Worm (Caenorhabditis elegans): ENCODE results near the gene T25F10.1.
A peak's percentile ranks its signal among the peaks of the same experiment; 100 is the strongest.

T25F10.1 gene

DNA sequence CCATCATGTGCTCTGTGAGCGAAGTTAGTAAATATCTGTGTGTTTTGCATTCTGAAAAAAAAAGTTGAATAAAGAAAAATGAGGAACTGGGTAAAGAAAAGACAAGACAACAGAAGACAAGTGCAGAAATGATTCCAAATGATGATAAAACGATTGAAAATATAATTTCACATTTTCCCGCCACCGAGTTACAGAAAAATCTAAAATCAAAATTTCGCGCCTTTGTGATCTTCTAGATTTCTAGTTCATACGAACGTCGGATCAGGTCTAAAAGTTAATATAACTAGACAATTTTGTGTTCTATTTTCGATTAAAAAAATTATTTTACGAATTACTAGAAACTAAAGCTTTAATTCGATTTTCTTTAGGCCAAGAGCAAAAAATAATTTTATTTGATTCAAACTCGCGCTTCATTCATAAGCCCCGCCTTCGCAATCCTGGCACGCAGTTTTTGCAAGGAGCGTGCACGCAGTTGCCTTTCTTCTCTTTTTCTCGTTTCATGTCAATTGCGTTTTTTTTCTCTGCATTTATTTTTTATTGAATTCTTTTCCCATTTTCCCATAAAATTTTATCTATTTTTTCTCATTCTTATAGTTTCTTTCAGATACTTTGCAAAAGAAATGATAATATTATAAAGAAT is 16.7 kb downstream of the T25F10.1 start, which contains the start of the genes spn-4 and spe-39 (continued):
- TF ChIP-seq lsl-1 (GFP tag; optimal IDR thresholded peaks at IDR 0.05) (peak; percentile 77), ceh-27 (GFP tag; optimal IDR thresholded peaks at IDR 0.05) (peak; percentile 28), K12H6.12 (tag; optimal IDR thresholded peaks at IDR 0.05) (no peak), lin-26 (GFP tag; IDR thresholded peaks at IDR 0.05) (no peak), Y53F4B.3 (GFP tag; IDR thresholded peaks at IDR 0.05) (no peak), akir-1 (GFP tag; optimal IDR thresholded peaks at IDR 0.05) (no peak), attf-6 (GFP tag; IDR thresholded peaks at IDR 0.05) (no peak), ztf-22 (GFP tag; optimal IDR thresholded peaks at IDR 0.05) (no peak), snpc-1.1 (tag; optimal IDR thresholded peaks at IDR 0.05; ENCODE audit: insufficient read depth) (no peak), madf-6 (GFP tag; IDR thresholded peaks at IDR 0.05) (peak; percentile 97), Y56A3A.18 (GFP tag; IDR thresholded peaks at IDR 0.05) (no peak), rcor-1 (GFP tag; IDR thresholded peaks at IDR 0.05) (0 out of 2 replicates have a peak, but pooled peaks have one; percentile 49), sptf-2 (GFP tag; optimal IDR thresholded peaks at IDR 0.05) (no peak), aptf-2 (GFP tag; conservative IDR thresholded peaks at IDR 0.05) (no peak), gei-17 (GFP tag; optimal IDR thresholded peaks at IDR 0.05) (no peak), hsf-1 (GFP tag; IDR thresholded peaks at IDR 0.05) (0 out of 2 replicates have a peak, but pooled peaks have one; percentile 52), ccch-3 (GFP tag; optimal IDR thresholded peaks at IDR 0.05) (no peak), nhr-179 (tag; optimal IDR thresholded peaks at IDR 0.05) (no peak), T26A5.8 (tag; optimal IDR thresholded peaks at IDR 0.05) (no peak), K11D2.4 (GFP tag; IDR thresholded peaks at IDR 0.05) (0 out of 2 replicates have a peak, but pooled peaks have one; percentile 36), pha-4 (tag; optimal IDR thresholded peaks at IDR 0.05) (no peak), F57C9.4 (tag; optimal IDR thresholded peaks at IDR 0.05) (no peak), aptf-3 (GFP tag; IDR thresholded peaks at IDR 0.05) (no peak), nhr-90 (tag; optimal IDR thresholded peaks at IDR 0.05) (no peak), hrde-1 (tag; optimal IDR thresholded peaks at IDR 0.05; ENCODE audit: borderline replicate concordance) (peak; percentile 48), dox-1 (GFP tag; IDR thresholded peaks at IDR 0.05) (peak; percentile 58), somi-1 (GFP tag; optimal IDR thresholded peaks at IDR 0.05) (no peak), tbx-9 (tag; optimal IDR thresholded peaks at IDR 0.05; ENCODE audit: borderline replicate concordance) (no peak), rec-8 (tag; optimal IDR thresholded peaks at IDR 0.05) (peak in 1 of 2 experiments; percentile 4), let-526 (GFP tag; IDR thresholded peaks at IDR 0.05) (no peak), unc-130 (GFP tag; optimal IDR thresholded peaks at IDR 0.05) (peak; percentile 70), sea-2 (GFP tag; IDR thresholded peaks at IDR 0.05) (no peak), attf-3 (GFP tag; conservative IDR thresholded peaks at IDR 0.05) (no peak), sdz-38 (tag; optimal IDR thresholded peaks at IDR 0.05) (no peak), D2030.7 (GFP tag; IDR thresholded peaks at IDR 0.05) (peak; percentile 92), nfya-2 (GFP tag; IDR thresholded peaks at IDR 0.05) (no peak), athp-1 (tag; optimal IDR thresholded peaks at IDR 0.05) (no peak), Y53G8AR.9 (GFP tag; conservative IDR thresholded peaks at IDR 0.05) (0 out of 2 replicates have a peak, but pooled peaks have one; percentile 57), let-607 (tag; optimal IDR thresholded peaks at IDR 0.05) (peak in 1 of 2 experiments; percentile 14), rpc-1 (optimal IDR thresholded peaks at IDR 0.05) (peak; percentile 48), rpc-1 (tag; optimal IDR thresholded peaks at IDR 0.05) (no peak), zfh-2 (GFP tag; conservative IDR thresholded peaks at IDR 0.05) (no peak), C06A6.2 (GFP tag; conservative IDR thresholded peaks at IDR 0.05) (0 out of 2 replicates have a peak, but pooled peaks have one; percentile 43), F39B2.1 (GFP tag; IDR thresholded peaks at IDR 0.05) (no peak), chd-7 (tag; optimal IDR thresholded peaks at IDR 0.05) (no peak), hmg-1.2 (GFP tag; IDR thresholded peaks at IDR 0.05) (peak; percentile 47), fkh-3 (tag; optimal IDR thresholded peaks at IDR 0.05) (no peak), Y67H2A.10 (GFP tag; conservative IDR thresholded peaks at IDR 0.05) (no peak)

Data from whole organism, young adult.